Fruit fly (Drosophila melanogaster): ENCODE measurements around the gene S6k.

The S6k gene

dm6 chr3L:5813016-5813415 lies 2.3 kb upstream of the S6k start, which contains the start of gene mad2 (continued):
- TF ChIP-seq Chrac-16 (GFP tag; optimal IDR thresholded peaks at IDR 0.05) (no peak), ap (GFP tag; IDR thresholded peaks at IDR 0.05) (no peak), CG33213 (GFP tag; optimal IDR thresholded peaks at IDR 0.05) (peak; percentile 66), CG2678 (tag; optimal IDR thresholded peaks at IDR 0.05) (no peak), CG34224 (GFP tag; IDR thresholded peaks at IDR 0.05; ENCODE audit: partially characterized antibody) (peak; percentile 74), zen2 (GFP tag; IDR thresholded peaks at IDR 0.05; ENCODE audit: partially characterized antibody) (no peak), CG6272 (GFP tag; IDR thresholded peaks at IDR 0.05) (peak; percentile 48; the same call in 1 of the 2 replicates), NC2α (GFP tag; optimal IDR thresholded peaks at IDR 0.05) (no peak), ci (GFP tag; IDR thresholded peaks at IDR 0.05) (no peak), CG2199 (GFP tag; IDR thresholded peaks at IDR 0.05) (no peak), CG2116 (GFP tag; optimal IDR thresholded peaks at IDR 0.05) (peak; percentile 79), CG34422 (GFP tag; IDR thresholded peaks at IDR 0.05) (0 out of 3 replicates have a peak, but pooled peaks have one; percentile 40), Sry-δ (GFP tag; optimal IDR thresholded peaks at IDR 0.05) (peak; percentile 94), sna (GFP tag; IDR thresholded peaks at IDR 0.05; ENCODE audit: partially characterized antibody) (peak; percentile 53; the same call in 1 of the 2 replicates), phol (tag; optimal IDR thresholded peaks at IDR 0.05) (peak; percentile 41), MTF-1 (GFP tag; optimal IDR thresholded peaks at IDR 0.05; ENCODE audit: borderline replicate concordance) (no peak), YL-1 (GFP tag; optimal IDR thresholded peaks at IDR 0.05) (peak; percentile 13), CTCF (GFP tag; optimal IDR thresholded peaks at IDR 0.05) (peak; percentile 31), ERR (GFP tag; optimal IDR thresholded peaks at IDR 0.05) (peak; percentile 64), dpn (GFP tag; optimal IDR thresholded peaks at IDR 0.05) (peak; percentile 10 to 22), gro (GFP tag; optimal IDR thresholded peaks at IDR 0.05) (no peak), CG18764 (GFP tag; optimal IDR thresholded peaks at IDR 0.05) (no peak), CG7963 (GFP tag; IDR thresholded peaks at IDR 0.05; ENCODE audit: partially characterized antibody) (peak; percentile 54; the same call in 1 of the 3 replicates), maf-S (GFP tag; optimal IDR thresholded peaks at IDR 0.05) (peak; percentile 5), CG12155 (GFP tag; optimal IDR thresholded peaks at IDR 0.05) (peak; percentile 52), Max (GFP tag; optimal IDR thresholded peaks at IDR 0.05) (no peak), bbx (GFP tag; IDR thresholded peaks at IDR 0.05; ENCODE audit: partially characterized antibody) (peak; percentile 59; the same call in 1 of the 2 replicates), CG1792 (GFP tag; optimal IDR thresholded peaks at IDR 0.05) (no peak), bab2 (GFP tag; optimal IDR thresholded peaks at IDR 0.05) (no peak), pnt (GFP tag; optimal IDR thresholded peaks at IDR 0.05) (no peak), CG10267 (tag; optimal IDR thresholded peaks at IDR 0.05) (peak; percentile 58), CG4328 (GFP tag; optimal IDR thresholded peaks at IDR 0.05) (no peak), CG33557 (GFP tag; optimal IDR thresholded peaks at IDR 0.05) (no peak), CG13287 (GFP tag; IDR thresholded peaks at IDR 0.05; ENCODE audit: partially characterized antibody) (peak; percentile 81), slbo (GFP tag; IDR thresholded peaks at IDR 0.05) (no peak), amos (GFP tag; IDR thresholded peaks at IDR 0.05; ENCODE audit: partially characterized antibody) (peak; percentile 75), CG7372 (GFP tag; IDR thresholded peaks at IDR 0.05) (no peak), Med (GFP tag) (peak; percentile 86), CG10654 (GFP tag; optimal IDR thresholded peaks at IDR 0.05) (no peak), CG30020 (tag; optimal IDR thresholded peaks at IDR 0.05) (peak; percentile 15), Atf6 (GFP tag; IDR thresholded peaks at IDR 0.05) (no peak), CG12744 (GFP tag; optimal IDR thresholded peaks at IDR 0.05) (no peak), jumu (GFP tag; optimal IDR thresholded peaks at IDR 0.05) (peak; percentile 34), Opbp (GFP tag; IDR thresholded peaks at IDR 0.05; ENCODE audit: partially characterized antibody) (peak; percentile 78), CG12659 (GFP tag; optimal IDR thresholded peaks at IDR 0.05) (peak; percentile 55), Dref (GFP tag; IDR thresholded peaks at IDR 0.05) (peak; percentile 96), CG10209 (GFP tag; optimal IDR thresholded peaks at IDR 0.05) (no peak), CG43689 (GFP tag; IDR thresholded peaks at IDR 0.05) (no peak), MESR4 (GFP tag; optimal IDR thresholded peaks at IDR 0.05) (peak; percentile 39), Hmr (GFP tag; optimal IDR thresholded peaks at IDR 0.05) (peak; percentile 75), vvl (GFP tag; IDR thresholded peaks at IDR 0.05) (peak; percentile 34; the same call in 1 of the 2 replicates)

Measured in whole organism, embryonic.